Worm (Caenorhabditis elegans) whole organism, L1 larva: ENCODE measurements around the gene sdz-38.
A peak's percentile ranks its signal among the peaks of the same experiment; 100 is the strongest.

Experiments
- C04F5.9 ChIP-seq: sonication (generic microtip); optimal IDR thresholded peaks from 2 replicates; lab custom pipeline; 2016; ENCODE audit warnings: missing genetic modification characterization, missing compliant biosample characterization
- C16A3.4 ChIP-seq: fragments of 150-350 bp; optimal IDR thresholded peaks from 2 replicates; lab custom pipeline; 2014; ENCODE audit warnings: missing biosample characterization, missing genetic modification characterization
- C34B4.2 ChIP-seq: sonication (generic microtip); optimal IDR thresholded peaks from 2 replicates; lab custom pipeline; 2017; ENCODE audit warnings: mild to moderate bottlenecking, missing genetic modification characterization, missing compliant biosample characterization
- F16B12.6 ChIP-seq: fragments of 150-350 bp; optimal IDR thresholded peaks from 2 replicates; lab custom pipeline; 2014; ENCODE audit warnings: missing biosample characterization, missing genetic modification characterization
- aly-2 ChIP-seq: fragments of 150-350 bp; optimal IDR thresholded peaks from 2 replicates; lab custom pipeline; 2014; ENCODE audit warnings: missing biosample characterization, missing genetic modification characterization
- ceh-8 ChIP-seq: fragments of 200-800 bp; sonication (Bioruptor generic); optimal IDR thresholded peaks from 2 replicates; lab custom pipeline; 2018; ENCODE audit warnings: mild to moderate bottlenecking, missing genetic modification characterization, moderate library complexity, missing compliant biosample characterization
- ceh-90 ChIP-seq: sonication (generic microtip); optimal IDR thresholded peaks from 2 replicates; lab custom pipeline; 2016; ENCODE audit warnings: missing genetic modification characterization, missing compliant biosample characterization
- dsc-1 ChIP-seq: sonication (generic microtip); optimal IDR thresholded peaks from 2 replicates; lab custom pipeline; 2016; ENCODE audit warnings: mild to moderate bottlenecking, missing genetic modification characterization, missing compliant biosample characterization
- efl-3 ChIP-seq: fragments of 200-800 bp; sonication (Bioruptor generic); optimal IDR thresholded peaks from 2 replicates; lab custom pipeline; 2018; ENCODE audit warnings: mild to moderate bottlenecking, missing genetic modification characterization, missing compliant biosample characterization
- egl-13 ChIP-seq: sonication (generic microtip); optimal IDR thresholded peaks from 2 replicates; lab custom pipeline; 2016; ENCODE audit warnings: missing genotype, missing genetic modification reagents, missing genetic modification characterization, missing compliant biosample characterization
- elt-3 ChIP-seq, 6 experiments: fragments of 150-350 bp in 1 of 6; sonication (generic microtip); optimal IDR thresholded peaks; 2 replicates each; lab custom pipeline; 2017 to 2018; ENCODE audit warnings: missing biosample characterization in 6 of 6, missing genetic modification characterization in 6 of 6, inconsistent platforms in 1 of 6
- fkh-10 ChIP-seq: sonication (generic microtip); optimal IDR thresholded peaks from 2 replicates; lab custom pipeline; 2017; ENCODE audit warnings: missing biosample characterization, missing genetic modification reagents, missing genetic modification characterization
- fkh-4 ChIP-seq: sonication (generic microtip); optimal IDR thresholded peaks from 2 replicates; lab custom pipeline; 2016; ENCODE audit warnings: missing compliant biosample characterization, missing genetic modification characterization, borderline replicate concordance
- fkh-8 ChIP-seq: sonication (generic microtip); optimal IDR thresholded peaks from 2 replicates; lab custom pipeline; 2016; ENCODE audit warnings: mild to moderate bottlenecking, missing genetic modification characterization, missing compliant biosample characterization
- fos-1 ChIP-seq: fragments of 150-350 bp; optimal IDR thresholded peaks from 2 replicates; lab custom pipeline; 2014; ENCODE audit warnings: missing biosample characterization, missing genetic modification characterization
- grh-1 ChIP-seq: fragments of 200-800 bp; sonication (Bioruptor generic); IDR thresholded peaks from 2 replicates; pipeline ENCODE4 v1.3.6; 2022; ENCODE audit warnings: missing genetic modification reagents, missing genetic modification characterization, missing compliant biosample characterization
- hlh-4 ChIP-seq: sonication (generic microtip); optimal IDR thresholded peaks from 2 replicates; lab custom pipeline; 2016; ENCODE audit warnings: mild to moderate bottlenecking, missing genetic modification characterization, missing compliant biosample characterization
- irx-1 ChIP-seq: sonication (generic microtip); optimal IDR thresholded peaks from 2 replicates; lab custom pipeline; 2016; ENCODE audit warnings: missing genetic modification characterization, missing compliant biosample characterization
- jun-1 ChIP-seq: fragments of 150-350 bp; optimal IDR thresholded peaks from 2 replicates; lab custom pipeline; 2014; ENCODE audit warnings: missing biosample characterization, missing genetic modification reagents, missing genetic modification characterization
- lin-14 ChIP-seq: fragments of 200-800 bp; sonication (Bioruptor generic); optimal IDR thresholded peaks from 2 replicates; lab custom pipeline; 2018; ENCODE audit warnings: mild to moderate bottlenecking, missing genetic modification characterization, moderate library complexity, missing compliant biosample characterization
- lin-15B ChIP-seq: fragments of 150-350 bp; sonication (generic microtip); optimal IDR thresholded peaks from 3 replicates; lab custom pipeline; 2014; ENCODE audit warnings: missing biosample characterization, missing genetic modification characterization
- lin-35 ChIP-seq, 2 experiments: fragments of 150-350 bp; optimal IDR thresholded peaks; 2 replicates each; lab custom pipeline; 2014; ENCODE audit warnings: missing biosample characterization in 2 of 2, missing genetic modification characterization in 2 of 2, missing genetic modification reagents in 2 of 2
- mab-9 ChIP-seq: fragments of 200-800 bp; sonication (Bioruptor generic); IDR thresholded peaks from 2 replicates; pipeline ENCODE4 v1.3.6; 2022; ENCODE audit warnings: missing genetic modification reagents, missing genetic modification characterization, missing compliant biosample characterization
- mep-1 ChIP-seq: fragments of 150-350 bp; optimal IDR thresholded peaks from 2 replicates; lab custom pipeline; 2014; ENCODE audit warnings: missing biosample characterization, missing genetic modification characterization
- nhr-12 ChIP-seq: sonication (generic microtip); optimal IDR thresholded peaks from 2 replicates; lab custom pipeline; 2017; ENCODE audit warnings: missing biosample characterization, missing genetic modification characterization
- nhr-20 ChIP-seq: sonication (generic microtip); optimal IDR thresholded peaks from 2 replicates; lab custom pipeline; 2016; ENCODE audit warnings: mild to moderate bottlenecking, missing genetic modification characterization, missing compliant biosample characterization
- nhr-237 ChIP-seq: fragments of 150-350 bp; optimal IDR thresholded peaks from 2 replicates; lab custom pipeline; 2014; ENCODE audit warnings: missing biosample characterization, missing genetic modification characterization
- nhr-71 ChIP-seq: sonication (generic microtip); optimal IDR thresholded peaks from 2 replicates; lab custom pipeline; 2016; ENCODE audit warnings: mild to moderate bottlenecking, missing genetic modification characterization, moderate library complexity, missing compliant biosample characterization
- nhr-76 ChIP-seq: sonication (generic microtip); optimal IDR thresholded peaks from 2 replicates; lab custom pipeline; 2017; ENCODE audit warnings: missing biosample characterization, missing genetic modification characterization
- nhr-84 ChIP-seq: sonication (generic microtip); optimal IDR thresholded peaks from 2 replicates; lab custom pipeline; 2017; ENCODE audit warnings: missing biosample characterization, missing genetic modification characterization
- nhr-90 ChIP-seq: sonication (generic microtip); optimal IDR thresholded peaks from 2 replicates; lab custom pipeline; 2016; ENCODE audit warnings: mild to moderate bottlenecking, missing genetic modification characterization, missing compliant biosample characterization; ENCODE audit not compliant: poor library complexity
- rnt-1 ChIP-seq: sonication (generic microtip); optimal IDR thresholded peaks from 2 replicates; lab custom pipeline; 2016; ENCODE audit warnings: mild to moderate bottlenecking, missing genetic modification characterization, moderate library complexity, missing compliant biosample characterization
- snpc-4 ChIP-seq: fragments of 150-350 bp; optimal IDR thresholded peaks from 2 replicates; lab custom pipeline; 2014; ENCODE audit warnings: missing biosample characterization, missing genetic modification characterization
- sup-37 ChIP-seq: fragments of 200-800 bp; sonication (Bioruptor generic); optimal IDR thresholded peaks from 2 replicates; lab custom pipeline; 2018; ENCODE audit warnings: mild to moderate bottlenecking, missing genetic modification characterization, missing compliant biosample characterization
- tbx-2 ChIP-seq: sonication (generic microtip); optimal IDR thresholded peaks from 2 replicates; lab custom pipeline; 2016; ENCODE audit warnings: missing genetic modification characterization, missing compliant biosample characterization
- tlp-1 ChIP-seq: fragments of 150-350 bp; optimal IDR thresholded peaks from 2 replicates; lab custom pipeline; 2014; ENCODE audit warnings: missing biosample characterization, missing genetic modification characterization
- unc-130 ChIP-seq: fragments of 150-350 bp; optimal IDR thresholded peaks from 2 replicates; lab custom pipeline; 2017; ENCODE audit warnings: missing biosample characterization, missing genetic modification characterization, inconsistent platforms
- unc-62 ChIP-seq: fragments of 150-350 bp; optimal IDR thresholded peaks from 2 replicates; lab custom pipeline; 2014; ENCODE audit warnings: missing biosample characterization, missing genetic modification reagents, missing genetic modification characterization
- unc-86 ChIP-seq: sonication (generic microtip); optimal IDR thresholded peaks from 2 replicates; lab custom pipeline; 2016; ENCODE audit warnings: missing genetic modification characterization, missing compliant biosample characterization
- xbp-1 ChIP-seq: sonication (generic microtip); optimal IDR thresholded peaks from 2 replicates; lab custom pipeline; 2016; ENCODE audit warnings: missing genetic modification characterization, missing compliant biosample characterization
- ztf-4 ChIP-seq: fragments of 150-350 bp; optimal IDR thresholded peaks from 2 replicates; lab custom pipeline; 2014; ENCODE audit warnings: missing biosample characterization, missing genetic modification characterization

sdz-38 gene

ce11 chrII:9951846-9952245 is 29.8 kb downstream of the sdz-38 start:
- no peak for TF ChIP-seq C34B4.2 (tag; lab: Kevin White, UChicago)
- TF ChIP-seq hlh-4 (tag; lab: Kevin White, UChicago): peak; percentile 62
- peak; percentile 17 for TF ChIP-seq nhr-71 (tag; lab: Kevin White, UChicago)
- TF ChIP-seq ceh-90 (tag; lab: Kevin White, UChicago): no peak
- TF ChIP-seq ceh-8 (GFP tag; lab: Kevin White, UChicago): no peak
- no peak for TF ChIP-seq C04F5.9
- TF ChIP-seq fkh-8 (tag; lab: Kevin White, UChicago): peak; percentile 53
- no peak for TF ChIP-seq jun-1
- TF ChIP-seq C16A3.4 (tag; lab: Kevin White, UChicago): no peak
- no peak for TF ChIP-seq egl-13 (tag; lab: Kevin White, UChicago)
- TF ChIP-seq sup-37 (GFP tag; lab: Kevin White, UChicago): no peak
- no peak for TF ChIP-seq fkh-10 (GFP tag; lab: Kevin White, UChicago)
- no peak for TF ChIP-seq unc-130 (tag; lab: Kevin White, UChicago)
- no peak for TF ChIP-seq nhr-76
- no peak for TF ChIP-seq ztf-4 (tag; lab: Kevin White, UChicago)
- no peak for TF ChIP-seq nhr-20 (tag; lab: Kevin White, UChicago)
- TF ChIP-seq aly-2 (tag; lab: Kevin White, UChicago): no peak
- TF ChIP-seq nhr-90 (tag; lab: Kevin White, UChicago): no peak
- TF ChIP-seq F16B12.6 (tag; lab: Kevin White, UChicago): no peak
- TF ChIP-seq xbp-1 (tag; lab: Kevin White, UChicago): no peak
- TF ChIP-seq nhr-12 (tag; lab: Kevin White, UChicago): no peak
- no peak for TF ChIP-seq lin-35 (GFP tag; optimal IDR thresholded peaks at IDR 0.05; lab: Kevin White, UChicago)
- no peak for TF ChIP-seq unc-86 (tag; lab: Kevin White, UChicago)
- no peak for TF ChIP-seq lin-14 (GFP tag; lab: Kevin White, UChicago)
- TF ChIP-seq snpc-4 (tag; lab: Kevin White, UChicago): no peak
- TF ChIP-seq, all 84 proteins: peak for 3

DNA sequence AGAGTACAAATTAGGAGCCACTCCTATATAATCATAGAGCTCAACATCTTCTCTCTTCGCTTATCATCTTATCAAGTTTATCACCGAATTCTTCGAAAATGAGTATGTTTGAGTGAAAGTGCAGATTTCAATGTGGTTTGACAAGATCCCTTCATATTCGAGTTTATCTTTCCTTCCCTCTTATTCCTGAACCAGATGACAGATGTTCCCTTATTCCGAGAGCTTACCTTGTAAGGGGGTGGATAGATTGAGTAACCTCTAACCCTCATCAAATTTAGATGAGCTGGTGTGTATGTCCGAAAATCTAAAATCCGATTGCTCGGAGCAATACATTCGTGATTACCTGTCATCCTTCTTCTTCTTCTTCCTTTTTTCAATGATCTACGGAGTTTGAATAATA is 33.0 kb downstream of the sdz-38 start:
- TF ChIP-seq rnt-1 (tag; lab: Kevin White, UChicago): no peak
- TF ChIP-seq unc-62 (GFP tag; lab: Kevin White, UChicago): no peak
- TF ChIP-seq tbx-2 (tag; lab: Kevin White, UChicago): no peak
- no peak for TF ChIP-seq elt-3 (tag; optimal IDR thresholded peaks at IDR 0.05; lab: Kevin White, UChicago)
- no peak for TF ChIP-seq nhr-84 (tag; lab: Kevin White, UChicago)
- TF ChIP-seq nhr-12 (tag; lab: Kevin White, UChicago): no peak
- TF ChIP-seq lin-15B (tag; lab: Kevin White, UChicago): no peak
- no peak for TF ChIP-seq dsc-1
- no peak for TF ChIP-seq ztf-4 (tag; lab: Kevin White, UChicago)
- no peak for TF ChIP-seq xbp-1 (tag; lab: Kevin White, UChicago)
- TF ChIP-seq nhr-237 (tag; lab: Kevin White, UChicago): no peak
- no peak for TF ChIP-seq mep-1 (tag; lab: Kevin White, UChicago)
- TF ChIP-seq nhr-90 (tag; lab: Kevin White, UChicago): no peak
- no peak for TF ChIP-seq irx-1 (tag; lab: Kevin White, UChicago)
- TF ChIP-seq tlp-1 (tag; lab: Kevin White, UChicago): no peak
- no peak for TF ChIP-seq fkh-4 (tag; lab: Kevin White, UChicago)
- TF ChIP-seq mab-9 (GFP tag; lab: Robert Waterston, UW): no peak
- TF ChIP-seq fos-1: no peak
- no peak for TF ChIP-seq grh-1
- TF ChIP-seq efl-3 (GFP tag; lab: Kevin White, UChicago): no peak
- TF ChIP-seq, all 84 proteins: peak for 0
